Worm (Caenorhabditis elegans): ENCODE data around the gene T28F3.8.

The T28F3.8 gene

DNA sequence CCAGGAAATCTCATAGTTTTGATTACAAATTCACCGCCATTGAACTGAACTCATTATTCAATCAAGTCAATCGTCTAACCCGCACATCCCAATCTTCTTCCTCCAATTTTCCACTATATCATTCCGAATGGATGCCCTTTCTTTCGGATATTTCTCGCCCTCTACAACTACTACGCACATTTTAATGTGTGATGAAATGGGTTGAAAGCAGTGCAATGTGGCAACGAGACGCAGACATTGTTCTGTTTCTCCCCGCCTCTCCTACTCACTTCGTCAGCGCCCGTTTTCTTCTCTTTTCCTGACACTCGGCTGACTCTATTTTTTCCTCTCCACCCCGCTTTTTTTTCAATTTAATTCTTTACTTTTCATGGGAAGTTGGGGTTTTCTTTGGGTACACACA lies 38.5 kb downstream of the T28F3.8 start (continued):
- TF ChIP-seq skn-1 (tag; optimal IDR thresholded peaks at IDR 0.05), result no peak
- TF ChIP-seq T26A8.4 (GFP tag; IDR thresholded peaks at IDR 0.05), result no peak
- no peak for TF ChIP-seq F10B5.3 (tag; optimal IDR thresholded peaks at IDR 0.05)
- no peak for TF ChIP-seq egl-27 (tag; optimal IDR thresholded peaks at IDR 0.05)
- TF ChIP-seq madf-5 (GFP tag; IDR thresholded peaks at IDR 0.05), result no peak
- peak; percentile 46 for TF ChIP-seq hlh-30 (tag; optimal IDR thresholded peaks at IDR 0.05; ENCODE audit: insufficient read depth)
- TF ChIP-seq nhr-10 (tag; optimal IDR thresholded peaks at IDR 0.05), result no peak
- no peak for TF ChIP-seq unc-130 (GFP tag; optimal IDR thresholded peaks at IDR 0.05)
- TF ChIP-seq dve-1 (tag; optimal IDR thresholded peaks at IDR 0.05; ENCODE audit: insufficient read depth), result peak; percentile 17
- peak in 1 of 2 experiments; percentile 23 for TF ChIP-seq lsy-2 (tag; optimal IDR thresholded peaks at IDR 0.05)
- TF ChIP-seq R02D3.7 (tag; optimal IDR thresholded peaks at IDR 0.05), result no peak
- TF ChIP-seq hlh-11 (tag; optimal IDR thresholded peaks at IDR 0.05), result peak; percentile 47

- TF ChIP-seq sdz-12 (GFP tag; optimal IDR thresholded peaks at IDR 0.05), result no peak
- TF ChIP-seq spr-3 (GFP tag; optimal IDR thresholded peaks at IDR 0.05), result no peak
- TF ChIP-seq fkh-10 (GFP tag; optimal IDR thresholded peaks at IDR 0.05), result no peak
- TF ChIP-seq nhr-25 (tag; optimal IDR thresholded peaks at IDR 0.05; ENCODE audit: borderline replicate concordance, insufficient read depth), result no peak
- TF ChIP-seq zfp-2 (tag; optimal IDR thresholded peaks at IDR 0.05), result no peak
- no peak for TF ChIP-seq dmd-8 (GFP tag; IDR thresholded peaks at IDR 0.05)
- no peak for TF ChIP-seq ceh-62 (tag; optimal IDR thresholded peaks at IDR 0.05)
- no peak for TF ChIP-seq Y105C5A.15 (GFP tag; IDR thresholded peaks at IDR 0.05)
- TF ChIP-seq ama-1 (optimal IDR thresholded peaks at IDR 0.05), result no peak
- TF ChIP-seq lin-13 (GFP tag; optimal IDR thresholded peaks at IDR 0.05), result no peak
- TF ChIP-seq vab-7 (GFP tag; IDR thresholded peaks at IDR 0.05), result no peak
- TF ChIP-seq tra-1 (GFP tag; IDR thresholded peaks at IDR 0.05), result no peak
- no peak for TF ChIP-seq madf-9 (GFP tag; conservative IDR thresholded peaks at IDR 0.05)
- no peak for TF ChIP-seq hmg-1.1 (GFP tag; IDR thresholded peaks at IDR 0.05)
- no peak for TF ChIP-seq unc-130 (GFP tag; optimal IDR thresholded peaks at IDR 0.05)
- no peak for TF ChIP-seq dmd-6 (GFP tag; IDR thresholded peaks at IDR 0.05)
- no peak for TF ChIP-seq snpc-4 (tag; optimal IDR thresholded peaks at IDR 0.05)
- TF ChIP-seq pha-4 (GFP tag; IDR thresholded peaks at IDR 0.05), result no peak
- no peak for TF ChIP-seq pha-4 (tag; optimal IDR thresholded peaks at IDR 0.05)
- TF ChIP-seq nhr-11 (tag; optimal IDR thresholded peaks at IDR 0.05), result no peak
- TF ChIP-seq madf-5 (GFP tag; IDR thresholded peaks at IDR 0.05), result no peak
Measured at ce11 chrIV:17268069-17268468, 39.1 kb downstream of the T28F3.8 start.

- TF ChIP-seq hlh-11 (tag; optimal IDR thresholded peaks at IDR 0.05) (no peak), Y5F2A.4 (GFP tag; optimal IDR thresholded peaks at IDR 0.05) (no peak), egl-43 (GFP tag; IDR thresholded peaks at IDR 0.05) (0 out of 2 replicates have a peak, but pooled peaks have one; percentile 29), ces-1 (GFP tag; optimal IDR thresholded peaks at IDR 0.05) (no peak), nhr-77 (tag; optimal IDR thresholded peaks at IDR 0.05) (no peak), fkh-10 (GFP tag; optimal IDR thresholded peaks at IDR 0.05) (no peak), unc-62 (GFP tag; optimal IDR thresholded peaks at IDR 0.05 in 1 of 2) (peak in 1 of 2 experiments; percentile 96), unc-62 (tag; optimal IDR thresholded peaks at IDR 0.05) (no peak), gei-8 (GFP tag; optimal IDR thresholded peaks at IDR 0.05) (no peak)
Measured at ce11 chrIV:17267304-17267891, 39.7 kb downstream of the T28F3.8 start.
